Worm (Caenorhabditis elegans) whole organism, late embryonic: ENCODE measurements around the gene F45D3.2.

Experiments
- C38D4.7 ChIP-seq: fragments of 200-800 bp; sonication (Bioruptor generic); optimal IDR thresholded peaks from 2 replicates; lab custom pipeline; 2018; ENCODE audit warnings: mild to moderate bottlenecking, missing genetic modification characterization, moderate library complexity, missing compliant biosample characterization
- F13H6.1 ChIP-seq: sonication (generic microtip); optimal IDR thresholded peaks from 2 replicates; lab custom pipeline; 2016; ENCODE audit warnings: missing genetic modification characterization, missing compliant biosample characterization
- K02D7.2 ChIP-seq: sonication (generic microtip); optimal IDR thresholded peaks from 2 replicates; lab custom pipeline; 2017; ENCODE audit warnings: mild to moderate bottlenecking, missing genetic modification characterization, missing compliant biosample characterization
- K09A11.1 ChIP-seq: sonication (generic microtip); optimal IDR thresholded peaks from 2 replicates; lab custom pipeline; 2017; ENCODE audit warnings: antibody characterized with exemption, mild to moderate bottlenecking, missing genetic modification characterization, missing compliant biosample characterization; ENCODE audit not compliant: insufficient read depth
- Y22D7AL.16 ChIP-seq: sonication (generic microtip); optimal IDR thresholded peaks from 2 replicates; lab custom pipeline; 2016; ENCODE audit warnings: missing genetic modification characterization, missing compliant biosample characterization
- ahr-1 ChIP-seq: sonication (generic microtip); optimal IDR thresholded peaks from 2 replicates; lab custom pipeline; 2016; ENCODE audit warnings: missing genetic modification characterization, missing compliant biosample characterization
- ama-1 ChIP-seq: fragments of 150-350 bp; optimal IDR thresholded peaks from 2 replicates; lab custom pipeline; 2014
- ceh-14 ChIP-seq: sonication (generic microtip); optimal IDR thresholded peaks from 2 replicates; lab custom pipeline; 2016; ENCODE audit warnings: missing genotype, missing genetic modification characterization, missing compliant biosample characterization
- ceh-18 ChIP-seq: sonication (generic microtip); optimal IDR thresholded peaks from 2 replicates; lab custom pipeline; 2016; ENCODE audit warnings: missing genetic modification characterization, missing compliant biosample characterization
- ceh-19 ChIP-seq: fragments of 200-800 bp; sonication (Bioruptor generic); optimal IDR thresholded peaks from 2 replicates; lab custom pipeline; 2018; ENCODE audit warnings: mild to moderate bottlenecking, missing genetic modification characterization, missing compliant biosample characterization
- ceh-2 ChIP-seq: sonication (generic microtip); optimal IDR thresholded peaks from 2 replicates; lab custom pipeline; 2016; ENCODE audit warnings: missing genotype, missing genetic modification characterization, missing compliant biosample characterization
- ceh-22 ChIP-seq: sonication (generic microtip); optimal IDR thresholded peaks from 2 replicates; lab custom pipeline; 2017; ENCODE audit warnings: missing biosample characterization, missing genetic modification characterization
- ceh-31 ChIP-seq: sonication (generic microtip); optimal IDR thresholded peaks from 2 replicates; lab custom pipeline; 2016; ENCODE audit warnings: missing genetic modification characterization, missing compliant biosample characterization
- ceh-45 ChIP-seq: fragments of 200-800 bp; sonication (Bioruptor generic); IDR thresholded peaks from 2 replicates; pipeline ENCODE4 v1.3.6; 2022; ENCODE audit warnings: missing genetic modification reagents, missing genetic modification characterization, missing compliant biosample characterization
- ceh-48 ChIP-seq: sonication (generic microtip); optimal IDR thresholded peaks from 2 replicates; lab custom pipeline; 2016; ENCODE audit warnings: missing genetic modification characterization, inconsistent platforms, missing compliant biosample characterization
- ceh-6 ChIP-seq: fragments of 200-800 bp; sonication (Bioruptor generic); optimal IDR thresholded peaks from 2 replicates; lab custom pipeline; 2018; ENCODE audit warnings: mild to moderate bottlenecking, missing genetic modification characterization, missing compliant biosample characterization
- ceh-9 ChIP-seq: sonication (generic microtip); optimal IDR thresholded peaks from 2 replicates; lab custom pipeline; 2016; ENCODE audit warnings: mild to moderate bottlenecking, missing genetic modification characterization, inconsistent platforms, missing compliant biosample characterization
- che-1 ChIP-seq: sonication (generic microtip); optimal IDR thresholded peaks from 2 replicates; lab custom pipeline; 2016; ENCODE audit warnings: mild to moderate bottlenecking, missing genetic modification characterization, missing compliant biosample characterization
- elt-2 ChIP-seq: sonication (generic microtip); optimal IDR thresholded peaks from 2 replicates; lab custom pipeline; 2016; ENCODE audit warnings: missing genetic modification reagents, missing genetic modification characterization, missing compliant biosample characterization
- elt-4 ChIP-seq: sonication (generic microtip); optimal IDR thresholded peaks from 2 replicates; lab custom pipeline; 2016; ENCODE audit warnings: missing genetic modification characterization, missing compliant biosample characterization
- eyg-1 ChIP-seq: sonication (generic microtip); optimal IDR thresholded peaks from 2 replicates; lab custom pipeline; 2016; ENCODE audit warnings: missing genotype, missing genetic modification characterization, missing compliant biosample characterization
- fkh-6 ChIP-seq: sonication (generic microtip); optimal IDR thresholded peaks from 2 replicates; lab custom pipeline; 2016; ENCODE audit warnings: missing genetic modification characterization, missing compliant biosample characterization
- gmeb-2 ChIP-seq: sonication (generic microtip); optimal IDR thresholded peaks from 2 replicates; lab custom pipeline; 2016; ENCODE audit warnings: missing genetic modification characterization, inconsistent platforms, missing compliant biosample characterization
- hlh-15 ChIP-seq: sonication (generic microtip); optimal IDR thresholded peaks from 2 replicates; lab custom pipeline; 2016; ENCODE audit warnings: missing genetic modification characterization, missing compliant biosample characterization
- hlh-6 ChIP-seq: sonication (generic microtip); optimal IDR thresholded peaks from 2 replicates; lab custom pipeline; 2016; ENCODE audit warnings: missing genotype, missing genetic modification characterization, missing compliant biosample characterization
- hlh-8 ChIP-seq: sonication (generic microtip); optimal IDR thresholded peaks from 2 replicates; lab custom pipeline; 2016; ENCODE audit warnings: missing genotype, missing genetic modification characterization, missing compliant biosample characterization
- lin-11 ChIP-seq: fragments of 200-800 bp; sonication (Bioruptor generic); optimal IDR thresholded peaks from 2 replicates; lab custom pipeline; 2018; ENCODE audit warnings: mild to moderate bottlenecking, missing genetic modification characterization, missing compliant biosample characterization
- madf-2 ChIP-seq: sonication (generic microtip); optimal IDR thresholded peaks from 2 replicates; lab custom pipeline; 2017; ENCODE audit warnings: missing genetic modification characterization, missing compliant biosample characterization
- mec-3 ChIP-seq: sonication (generic microtip); optimal IDR thresholded peaks from 2 replicates; lab custom pipeline; 2016; ENCODE audit warnings: borderline replicate concordance, missing genetic modification characterization, missing compliant biosample characterization
- nfya-1 ChIP-seq: sonication (generic microtip); optimal IDR thresholded peaks from 2 replicates; lab custom pipeline; 2017; ENCODE audit warnings: missing genetic modification characterization, mild to moderate bottlenecking, missing compliant biosample characterization, antibody characterized with exemption, moderate library complexity
- npax-4 ChIP-seq: sonication (generic microtip); optimal IDR thresholded peaks from 2 replicates; lab custom pipeline; 2016; ENCODE audit warnings: missing genetic modification characterization, missing compliant biosample characterization
- odd-2 ChIP-seq: sonication (generic microtip); optimal IDR thresholded peaks from 2 replicates; lab custom pipeline; 2017; ENCODE audit warnings: antibody characterized with exemption, mild to moderate bottlenecking, missing genetic modification characterization, missing compliant biosample characterization
- pag-3 ChIP-seq: sonication (generic microtip); optimal IDR thresholded peaks from 2 replicates; lab custom pipeline; 2016; ENCODE audit warnings: missing compliant biosample characterization, missing genetic modification characterization, borderline replicate concordance
- pat-9 ChIP-seq: fragments of 200-800 bp; sonication (Bioruptor generic); optimal IDR thresholded peaks from 2 replicates; lab custom pipeline; 2018; ENCODE audit warnings: mild to moderate bottlenecking, missing genetic modification characterization, moderate library complexity, missing compliant biosample characterization
- pax-1 ChIP-seq: fragments of 150-350 bp; optimal IDR thresholded peaks from 2 replicates; lab custom pipeline; 2014; ENCODE audit warnings: missing biosample characterization, missing genetic modification characterization
- pha-2 ChIP-seq: sonication (generic microtip); optimal IDR thresholded peaks from 2 replicates; lab custom pipeline; 2017; ENCODE audit warnings: mild to moderate bottlenecking, missing genetic modification characterization, missing compliant biosample characterization
- pros-1 ChIP-seq: fragments of 150-350 bp; optimal IDR thresholded peaks from 2 replicates; lab custom pipeline; 2014; ENCODE audit warnings: missing biosample characterization, missing genetic modification reagents, missing genetic modification characterization
- rnt-1 ChIP-seq: sonication (generic microtip); optimal IDR thresholded peaks from 2 replicates; lab custom pipeline; 2016; ENCODE audit warnings: missing genetic modification characterization, missing compliant biosample characterization
- sdc-2 ChIP-seq: sonication (generic microtip); optimal IDR thresholded peaks from 2 replicates; lab custom pipeline; 2016; ENCODE audit warnings: missing genotype, missing genetic modification characterization, missing compliant biosample characterization
- sox-2 ChIP-seq: fragments of 200-800 bp; sonication (Bioruptor generic); IDR thresholded peaks from 2 replicates; pipeline ENCODE4 v1.3.6; 2022; ENCODE audit warnings: missing genetic modification reagents, missing genetic modification characterization, missing compliant biosample characterization
- sox-4 ChIP-seq: sonication (generic microtip); optimal IDR thresholded peaks from 2 replicates; lab custom pipeline; 2017; ENCODE audit warnings: mild to moderate bottlenecking, missing genetic modification characterization, inconsistent platforms, missing compliant biosample characterization
- ttx-3 ChIP-seq: sonication (generic microtip); optimal IDR thresholded peaks from 2 replicates; lab custom pipeline; 2016; ENCODE audit warnings: missing genetic modification reagents, missing genetic modification characterization, missing compliant biosample characterization
- unc-3 ChIP-seq, 2 experiments: fragments of 200-800 bp in 1 of 2; sonication (Bioruptor generic) in 1 of 2; sonication (generic microtip) in 1 of 2; conservative IDR thresholded peaks in 1 of 2; optimal IDR thresholded peaks in 1 of 2; 2 replicates each; pipeline versions ENCODE4 v1.3.6 to Lab custom; 2016 to 2022; ENCODE audit warnings: missing compliant biosample characterization in 2 of 2, missing genetic modification characterization in 2 of 2, missing genetic modification reagents in 1 of 2
- unc-42 ChIP-seq: sonication (generic microtip); optimal IDR thresholded peaks from 2 replicates; lab custom pipeline; 2016; ENCODE audit warnings: missing genotype, missing genetic modification characterization, missing compliant biosample characterization
- unc-55 ChIP-seq: sonication (generic microtip); optimal IDR thresholded peaks from 2 replicates; lab custom pipeline; 2017; ENCODE audit warnings: missing biosample characterization, missing genetic modification reagents, missing genetic modification characterization

The F45D3.2 gene

DNA sequence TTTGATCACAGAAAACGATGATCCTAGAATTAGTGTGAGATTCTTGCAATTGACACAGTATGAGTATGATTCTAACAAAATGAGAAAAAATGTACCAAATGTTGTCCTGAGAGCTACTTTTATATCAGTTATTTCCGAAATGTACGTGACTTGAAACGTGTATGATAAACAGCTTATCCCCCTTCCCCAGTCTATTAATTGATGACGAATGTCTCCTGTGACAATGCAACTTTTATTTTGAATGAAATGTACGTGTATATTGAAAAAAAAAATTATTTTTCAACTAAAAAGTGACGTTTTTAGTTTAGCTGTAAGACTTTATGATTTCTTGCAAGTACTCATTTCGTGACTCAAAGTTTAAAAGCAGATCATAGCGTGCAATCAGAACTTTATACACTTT is 29.4 kb downstream of the F45D3.2 start:
- TF ChIP-seq hlh-8 (no peak), ahr-1 (no peak), pat-9 (tag; lab: Kevin White, UChicago) (no peak), che-1 (tag; lab: Kevin White, UChicago) (no peak), npax-4 (tag; lab: Kevin White, UChicago) (no peak), ceh-9 (no peak), F13H6.1 (tag; lab: Kevin White, UChicago) (no peak), ceh-45 (GFP tag; lab: Robert Waterston, UW) (no peak), hlh-6 (tag; lab: Kevin White, UChicago) (no peak), ceh-2 (no peak), ceh-19 (no peak), ceh-31 (tag; lab: Kevin White, UChicago) (no peak), unc-3 (GFP tag; conservative IDR thresholded peaks at IDR 0.05; lab: Robert Waterston, UW) (no peak), unc-3 (tag; optimal IDR thresholded peaks at IDR 0.05; lab: Kevin White, UChicago) (no peak), sox-4 (no peak), K09A11.1 (tag; lab: Kevin White, UChicago) (no peak)
- TF ChIP-seq, all 69 proteins: peak for 0

DNA sequence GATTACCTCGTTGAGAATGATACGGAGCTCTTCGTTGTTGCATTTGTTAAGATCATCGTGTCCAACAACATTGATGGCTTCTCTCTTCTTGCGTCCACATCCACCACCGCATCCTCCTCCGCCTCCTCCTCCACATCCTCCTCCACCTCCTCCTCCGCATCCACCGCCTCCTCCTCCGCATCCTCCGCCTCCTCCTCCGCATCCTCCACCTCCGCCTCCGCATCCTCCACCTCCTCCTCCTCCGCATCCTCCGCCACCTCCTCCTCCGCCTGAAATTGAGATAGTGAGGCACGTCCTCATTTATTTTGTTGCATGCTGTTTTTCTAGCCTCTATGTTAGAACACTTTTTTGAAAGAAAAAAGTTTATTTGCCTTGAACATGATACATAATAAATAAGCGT is 35.0 kb downstream of the F45D3.2 start:
- TF ChIP-seq eyg-1 (tag; lab: Kevin White, UChicago) (no peak), ama-1 (lab: Kevin White, UChicago) (no peak), Y22D7AL.16 (tag; lab: Kevin White, UChicago) (no peak), nfya-1 (tag; lab: Kevin White, UChicago) (no peak), pha-2 (tag; lab: Kevin White, UChicago) (no peak), K02D7.2 (no peak), unc-55 (GFP tag; lab: Kevin White, UChicago) (no peak), sox-2 (GFP tag; lab: Robert Waterston, UW) (no peak), madf-2 (tag; lab: Kevin White, UChicago) (no peak), rnt-1 (tag; lab: Kevin White, UChicago) (no peak), ttx-3 (no peak), C38D4.7 (GFP tag; lab: Kevin White, UChicago) (no peak), pag-3 (tag; lab: Kevin White, UChicago) (no peak)

DNA sequence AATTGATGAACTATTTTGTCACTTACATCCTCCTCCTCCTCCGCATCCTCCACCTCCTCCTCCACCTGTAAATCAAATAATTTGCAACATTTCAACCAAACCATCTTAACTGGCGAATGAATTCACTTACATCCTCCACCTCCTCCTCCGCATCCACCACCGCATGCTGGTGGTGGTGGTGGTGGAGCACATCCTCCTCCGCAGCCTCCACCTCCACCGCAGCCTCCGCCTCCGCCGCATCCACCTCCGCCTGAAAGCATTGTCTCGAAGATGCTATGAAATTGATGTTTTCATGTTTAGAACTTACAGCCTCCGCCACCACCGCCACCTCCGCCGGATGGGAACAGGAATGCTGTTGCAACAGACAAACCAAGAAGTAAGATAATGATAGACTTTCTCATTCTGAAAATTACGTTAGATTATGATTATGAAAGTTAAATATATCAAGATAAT is 35.7 kb downstream of the F45D3.2 start, which contains the start of gene grl-23:
TSS of gene grl-23 (minus strand) at position 403 of the 453 bp plus-strand sequence.
- TF ChIP-seq gmeb-2 (tag; lab: Kevin White, UChicago) (no peak), ceh-48 (tag; lab: Kevin White, UChicago) (no peak), pax-1 (tag; lab: Kevin White, UChicago) (no peak), Y22D7AL.16 (tag; lab: Kevin White, UChicago) (no peak), madf-2 (tag; lab: Kevin White, UChicago) (no peak), fkh-6 (tag; lab: Kevin White, UChicago) (no peak), odd-2 (tag; lab: Kevin White, UChicago) (no peak), unc-42 (tag; lab: Kevin White, UChicago) (no peak), mec-3 (tag; lab: Kevin White, UChicago) (no peak), lin-11 (tag; lab: Kevin White, UChicago) (no peak), rnt-1 (tag; lab: Kevin White, UChicago) (no peak)

DNA sequence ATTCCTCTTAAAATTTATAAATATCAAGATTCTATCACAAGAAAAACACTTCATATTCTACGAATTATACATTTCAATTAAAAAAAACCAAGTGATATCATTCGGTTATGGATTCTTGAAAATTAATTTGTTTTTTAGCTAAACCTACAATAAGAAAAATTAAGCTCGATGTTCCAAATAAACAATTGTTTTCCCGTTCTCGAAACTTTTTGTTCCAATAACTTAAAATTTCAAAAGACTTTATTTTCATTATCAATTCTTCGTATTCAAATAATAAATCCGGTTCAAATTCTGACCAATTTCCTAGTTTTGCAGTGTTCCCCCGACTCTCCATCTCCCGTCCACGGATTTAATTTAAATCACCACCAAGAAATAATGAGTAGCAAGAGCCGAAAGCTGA is 38.5 kb downstream of the F45D3.2 start, which contains the start of gene E02A10.3:
TSS of gene E02A10.3 (plus strand) at position 301 of the 400 bp plus-strand sequence.
- TF ChIP-seq ceh-6 (no peak), hlh-15 (tag; lab: Kevin White, UChicago) (no peak), ttx-3 (no peak), elt-4 (tag; lab: Kevin White, UChicago) (no peak), ceh-14 (tag; lab: Kevin White, UChicago) (no peak), odd-2 (tag; lab: Kevin White, UChicago) (no peak), pros-1 (tag; lab: Kevin White, UChicago) (no peak), ama-1 (lab: Kevin White, UChicago) (no peak), elt-2 (tag; lab: Kevin White, UChicago) (no peak), ceh-22 (tag; lab: Kevin White, UChicago) (no peak), sox-2 (GFP tag; lab: Robert Waterston, UW) (no peak), ceh-18 (no peak), sox-4 (no peak), sdc-2 (tag; lab: Kevin White, UChicago) (no peak)
